Worm (Caenorhabditis elegans) whole organism, L4 larva: ENCODE data around the gene ced-11.
A peak's percentile ranks its signal among the peaks of the same experiment; 100 is the strongest.

Source experiments
- D1046.2 ChIP-seq: fragments of 200-800 bp; sonication (Bioruptor generic); IDR thresholded peaks from 2 replicates; pipeline ENCODE4 v1.3.6; 2022; ENCODE audit warnings: missing genetic modification characterization, missing compliant biosample characterization
- F10B5.3 ChIP-seq: sonication (generic microtip); optimal IDR thresholded peaks from 2 replicates; lab custom pipeline; 2016; ENCODE audit warnings: mild to moderate bottlenecking, missing genetic modification characterization, missing compliant biosample characterization
- F26F4.8 ChIP-seq: fragments of 200-800 bp; sonication (Bioruptor generic); conservative IDR thresholded peaks from 2 replicates; pipeline ENCODE4 v1.3.6; 2022; ENCODE audit warnings: missing genetic modification characterization, missing compliant biosample characterization
- F44E2.7 ChIP-seq: fragments of 200-800 bp; sonication (Bioruptor generic); IDR thresholded peaks from 2 replicates; pipeline ENCODE4 v2.1.2; 2022; ENCODE audit warnings: missing genetic modification characterization, missing compliant biosample characterization
- F49E8.2 ChIP-seq: sonication (generic microtip); optimal IDR thresholded peaks from 2 replicates; lab custom pipeline; 2016; ENCODE audit warnings: missing compliant biosample characterization, mild to moderate bottlenecking, missing genetic modification characterization, borderline replicate concordance
- Y48G9A.11 ChIP-seq: fragments of 200-800 bp; sonication (Bioruptor generic); IDR thresholded peaks from 2 replicates; pipeline ENCODE4 v1.3.6; 2022; ENCODE audit warnings: missing genetic modification reagents, missing genetic modification characterization, missing compliant biosample characterization
- aha-1 ChIP-seq: fragments of 150-350 bp; peaks from one replicate; lab custom pipeline; 2014; ENCODE audit warnings: missing biosample characterization, missing genetic modification characterization
- ceh-20 ChIP-seq: fragments of 200-800 bp; sonication (Bioruptor generic); IDR thresholded peaks from 2 replicates; pipeline ENCODE4 v1.3.6; 2022; ENCODE audit warnings: missing genetic modification reagents, missing genetic modification characterization, missing compliant biosample characterization
- ceh-32 ChIP-seq: sonication (generic microtip); optimal IDR thresholded peaks from 2 replicates; lab custom pipeline; 2016; ENCODE audit warnings: mild to moderate bottlenecking, missing genetic modification characterization, missing compliant biosample characterization; ENCODE audit not compliant: poor library complexity
- ceh-44 ChIP-seq: fragments of 200-800 bp; sonication (Bioruptor generic); IDR thresholded peaks from 2 replicates; pipeline ENCODE4 v1.3.6; 2022; ENCODE audit warnings: missing genetic modification reagents, missing genetic modification characterization, missing compliant biosample characterization
- daf-19 ChIP-seq: fragments of 200-800 bp; sonication (Bioruptor generic); conservative IDR thresholded peaks from 2 replicates; pipeline ENCODE4 v1.3.6; 2022; ENCODE audit warnings: missing genetic modification characterization, missing compliant biosample characterization
- dmd-8 ChIP-seq: fragments of 200-800 bp; sonication (Bioruptor generic); IDR thresholded peaks from 2 replicates; pipeline ENCODE4 v1.3.6; 2022; ENCODE audit warnings: missing genetic modification characterization, missing compliant biosample characterization
- dpl-1 ChIP-seq: fragments of 150-350 bp; optimal IDR thresholded peaks from 2 replicates; lab custom pipeline; 2014; ENCODE audit warnings: missing biosample characterization, missing genetic modification reagents, missing genetic modification characterization
- egl-43 ChIP-seq: fragments of 200-800 bp; sonication (Bioruptor generic); IDR thresholded peaks from 2 replicates; pipeline ENCODE4 v1.3.6; 2022; ENCODE audit warnings: missing genetic modification reagents, missing genetic modification characterization, missing compliant biosample characterization
- gei-8 ChIP-seq: fragments of 200-800 bp; sonication (Bioruptor generic); optimal IDR thresholded peaks from 2 replicates; lab custom pipeline; 2018; ENCODE audit warnings: mild to moderate bottlenecking, missing genetic modification characterization, missing compliant biosample characterization
- hif-1 ChIP-seq, 2 experiments: sonication (generic microtip); optimal IDR thresholded peaks; 2 replicates each; lab custom pipeline; 2016 to 2017; ENCODE audit warnings: missing compliant biosample characterization in 2 of 2, missing genetic modification characterization in 2 of 2, missing genetic modification reagents in 2 of 2, missing genotype in 2 of 2, mild to moderate bottlenecking in 1 of 2
- hlh-11 ChIP-seq: fragments of 200-800 bp; sonication (Bioruptor generic); optimal IDR thresholded peaks from 2 replicates; lab custom pipeline; 2018; ENCODE audit warnings: mild to moderate bottlenecking, missing genetic modification characterization, missing compliant biosample characterization
- hmg-1.1 ChIP-seq: fragments of 200-800 bp; sonication (Bioruptor generic); IDR thresholded peaks from 2 replicates; pipeline ENCODE4 v1.3.6; 2022; ENCODE audit warnings: missing genetic modification reagents, missing genetic modification characterization, missing compliant biosample characterization
- lim-7 ChIP-seq: fragments of 200-800 bp; sonication (Bioruptor generic); IDR thresholded peaks from 2 replicates; pipeline ENCODE4 v1.3.6; 2022; ENCODE audit warnings: missing genetic modification characterization, missing compliant biosample characterization
- lin-1 ChIP-seq: fragments of 200-800 bp; sonication (Bioruptor generic); IDR thresholded peaks from 2 replicates; pipeline ENCODE4 v1.3.6; 2022; ENCODE audit warnings: missing genetic modification reagents, missing genetic modification characterization, missing compliant biosample characterization
- lin-13 ChIP-seq: fragments of 150-350 bp; optimal IDR thresholded peaks from 2 replicates; lab custom pipeline; 2014; ENCODE audit warnings: missing biosample characterization, missing genetic modification reagents, missing genetic modification characterization
- lin-38 ChIP-seq: fragments of 200-800 bp; sonication (Bioruptor generic); IDR thresholded peaks from 2 replicates; pipeline ENCODE4 v1.3.6; 2022; ENCODE audit warnings: missing genetic modification reagents, missing genetic modification characterization, missing compliant biosample characterization
- madf-9 ChIP-seq: fragments of 200-800 bp; sonication (Bioruptor generic); conservative IDR thresholded peaks from 2 replicates; pipeline ENCODE4 v1.3.6; 2022; ENCODE audit warnings: missing genetic modification reagents, missing genetic modification characterization, missing compliant biosample characterization
- mdl-1 ChIP-seq, 2 experiments: fragments of 150-350 bp in 1 of 2; sonication (generic microtip) in 1 of 2; optimal IDR thresholded peaks; 2 replicates each; lab custom pipeline; 2014 to 2017; ENCODE audit warnings: missing biosample characterization in 2 of 2, missing genetic modification characterization in 2 of 2
- mdt-29 ChIP-seq: fragments of 200-800 bp; sonication (Bioruptor generic); IDR thresholded peaks from 2 replicates; pipeline ENCODE4 v1.3.6; 2022; ENCODE audit warnings: missing genetic modification reagents, missing genetic modification characterization, missing compliant biosample characterization
- mes-2 ChIP-seq: sonication (generic microtip); optimal IDR thresholded peaks from 2 replicates; lab custom pipeline; 2016; ENCODE audit warnings: missing genotype, mild to moderate bottlenecking, missing genetic modification characterization, missing compliant biosample characterization; ENCODE audit not compliant: poor library complexity, severe bottlenecking
- mxl-3 ChIP-seq: fragments of 200-800 bp; sonication (Bioruptor generic); optimal IDR thresholded peaks from 2 replicates; lab custom pipeline; 2018; ENCODE audit warnings: mild to moderate bottlenecking, missing genetic modification characterization, missing compliant biosample characterization
- nhr-111 ChIP-seq: fragments of 200-800 bp; sonication (Bioruptor generic); optimal IDR thresholded peaks from 2 replicates; lab custom pipeline; 2018; ENCODE audit warnings: mild to moderate bottlenecking, missing genetic modification characterization, missing compliant biosample characterization
- nhr-42 ChIP-seq: fragments of 200-800 bp; sonication (Bioruptor generic); IDR thresholded peaks from 2 replicates; pipeline ENCODE4 v1.3.6; 2022; ENCODE audit warnings: missing genetic modification characterization, missing compliant biosample characterization
- nhr-6 ChIP-seq: fragments of 150-350 bp; optimal IDR thresholded peaks from 2 replicates; lab custom pipeline; 2014; ENCODE audit warnings: missing biosample characterization, missing genetic modification characterization
- php-3 ChIP-seq: fragments of 200-800 bp; sonication (Bioruptor generic); IDR thresholded peaks from 2 replicates; pipeline ENCODE4 v1.3.6; 2022; ENCODE audit warnings: missing genetic modification reagents, missing genetic modification characterization, missing compliant biosample characterization
- pqm-1 ChIP-seq: sonication (generic microtip); optimal IDR thresholded peaks from 2 replicates; lab custom pipeline; 2017; ENCODE audit warnings: missing biosample characterization, missing genetic modification characterization
- sdz-12 ChIP-seq: fragments of 200-800 bp; sonication (Bioruptor generic); optimal IDR thresholded peaks from 2 replicates; lab custom pipeline; 2018; ENCODE audit warnings: mild to moderate bottlenecking, missing genetic modification characterization, missing compliant biosample characterization
- snpc-1.2 ChIP-seq: fragments of 200-800 bp; sonication (Bioruptor generic); IDR thresholded peaks from 2 replicates; pipeline ENCODE4 v1.3.6; 2022; ENCODE audit warnings: missing genetic modification reagents, missing genetic modification characterization, missing compliant biosample characterization
- snpc-4 ChIP-seq: fragments of 150-350 bp; optimal IDR thresholded peaks from 2 replicates; lab custom pipeline; 2014; ENCODE audit warnings: missing biosample characterization, missing genetic modification characterization
- spr-3 ChIP-seq: fragments of 200-800 bp; sonication (Bioruptor generic); optimal IDR thresholded peaks from 2 replicates; lab custom pipeline; 2018; ENCODE audit warnings: mild to moderate bottlenecking, missing genetic modification characterization, missing compliant biosample characterization
- unc-130 ChIP-seq: sonication (generic microtip); optimal IDR thresholded peaks from 2 replicates; lab custom pipeline; 2016; ENCODE audit warnings: missing genetic modification reagents, missing genetic modification characterization, missing compliant biosample characterization
- unc-39 ChIP-seq: sonication (generic microtip); optimal IDR thresholded peaks from 2 replicates; lab custom pipeline; 2017; ENCODE audit warnings: missing biosample characterization, missing genetic modification characterization
- zip-2 ChIP-seq: fragments of 150-350 bp; optimal IDR thresholded peaks from 2 replicates; lab custom pipeline; 2014; ENCODE audit warnings: missing biosample characterization, missing genetic modification characterization
- ztf-11 ChIP-seq: fragments of 150-350 bp; optimal IDR thresholded peaks from 2 replicates; lab custom pipeline; 2014; ENCODE audit warnings: missing biosample characterization, missing genetic modification characterization
- ztf-7 ChIP-seq: fragments of 150-350 bp; optimal IDR thresholded peaks from 2 replicates; lab custom pipeline; 2014; ENCODE audit warnings: missing biosample characterization, missing genetic modification characterization

Gene ced-11

DNA sequence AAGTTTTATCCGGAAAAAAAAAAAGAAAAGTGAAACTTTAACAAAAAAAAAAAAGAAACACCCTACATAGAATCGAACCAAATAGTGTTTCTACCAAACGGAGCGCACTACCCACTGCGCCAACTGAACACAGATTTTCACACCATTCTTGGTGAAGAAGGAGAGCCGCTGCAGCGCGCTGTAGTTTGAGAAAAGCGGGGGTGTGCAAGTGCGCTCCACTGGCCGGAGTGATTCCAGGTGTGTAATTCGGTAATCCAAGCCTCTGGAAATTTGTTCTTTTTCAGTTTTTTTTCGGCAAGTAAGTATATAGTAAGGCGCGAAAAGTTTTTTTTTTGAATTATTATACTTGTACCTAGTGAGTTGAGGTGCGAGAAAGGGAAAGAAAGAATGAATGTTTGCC lies 8.4 kb upstream of the ced-11 start (continued):
- peak; percentile 67 for TF ChIP-seq hmg-1.1 (GFP tag; lab: Robert Waterston, UW)
- peak; percentile 92 for TF ChIP-seq dmd-8 (GFP tag; lab: Robert Waterston, UW)
- TF ChIP-seq Y48G9A.11 (GFP tag; lab: Robert Waterston, UW): peak; percentile 57; the same call in 1 of the 2 replicates
- peak; percentile 18 for TF ChIP-seq mes-2 (tag; lab: Kevin White, UChicago)
- TF ChIP-seq lin-1 (GFP tag; lab: Robert Waterston, UW): peak; percentile 79; the same call in 1 of the 2 replicates
- TF ChIP-seq egl-43 (GFP tag; lab: Robert Waterston, UW): peak; percentile 88
- TF ChIP-seq D1046.2: peak; percentile 72; the same call in 1 of the 2 replicates
- peak; percentile 77 for TF ChIP-seq F26F4.8 (GFP tag; lab: Robert Waterston, UW)
- TF ChIP-seq ceh-20 (GFP tag; lab: Robert Waterston, UW): 0 out of 2 replicates have a peak, but pooled peaks have one; percentile 29
- peak; percentile 50 for TF ChIP-seq php-3
- TF ChIP-seq madf-9 (GFP tag; lab: Robert Waterston, UW): 0 out of 2 replicates have a peak, but pooled peaks have one; percentile 4
- peak; percentile 97 for TF ChIP-seq lin-38 (GFP tag; lab: Robert Waterston, UW)
- peak; percentile 46 for TF ChIP-seq snpc-1.2 (GFP tag; lab: Robert Waterston, UW)
- peak; percentile 78 for TF ChIP-seq nhr-42
- peak; percentile 89 for TF ChIP-seq lim-7 (GFP tag; lab: Robert Waterston, UW)

DNA sequence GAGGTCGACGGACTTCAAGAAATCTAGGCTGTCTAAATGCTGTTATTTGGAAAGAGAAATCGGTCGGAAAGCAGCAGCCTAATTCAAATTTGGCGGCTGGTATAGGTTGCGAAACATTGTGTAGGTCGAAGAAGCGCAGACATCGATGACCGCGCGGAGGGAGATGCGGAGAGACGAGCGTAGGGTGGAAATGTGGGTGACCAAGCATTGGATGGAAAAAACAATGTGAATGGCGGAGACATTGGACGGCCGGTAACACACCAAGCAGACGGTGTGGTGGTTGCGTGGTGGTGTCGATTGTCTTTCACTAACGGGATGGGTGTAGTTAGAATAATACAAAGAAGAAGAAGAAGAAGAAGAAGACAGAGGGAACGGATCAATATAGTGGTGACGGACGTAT lies 6.9 kb upstream of the ced-11 start:
- TF ChIP-seq lin-13: no peak
- TF ChIP-seq spr-3: no peak
- no peak for TF ChIP-seq daf-19 (GFP tag; lab: Robert Waterston, UW)
- no peak for TF ChIP-seq mdl-1 (tag; optimal IDR thresholded peaks at IDR 0.05; lab: Kevin White, UChicago)
- TF ChIP-seq hif-1 (tag; optimal IDR thresholded peaks at IDR 0.05; lab: Kevin White, UChicago): no peak
- no peak for TF ChIP-seq ceh-44
- TF ChIP-seq F10B5.3 (tag; lab: Kevin White, UChicago): no peak
- TF ChIP-seq F44E2.7: no peak
- no peak for TF ChIP-seq gei-8
- no peak for TF ChIP-seq pqm-1 (tag; lab: Kevin White, UChicago)
- TF ChIP-seq nhr-6 (tag; lab: Kevin White, UChicago): no peak
- TF ChIP-seq unc-39 (tag; lab: Kevin White, UChicago): no peak
- TF ChIP-seq snpc-4 (tag; lab: Kevin White, UChicago): no peak
- no peak for TF ChIP-seq ceh-20 (GFP tag; lab: Robert Waterston, UW)
- TF ChIP-seq nhr-111 (GFP tag; lab: Kevin White, UChicago): no peak
- TF ChIP-seq nhr-42: no peak

DNA sequence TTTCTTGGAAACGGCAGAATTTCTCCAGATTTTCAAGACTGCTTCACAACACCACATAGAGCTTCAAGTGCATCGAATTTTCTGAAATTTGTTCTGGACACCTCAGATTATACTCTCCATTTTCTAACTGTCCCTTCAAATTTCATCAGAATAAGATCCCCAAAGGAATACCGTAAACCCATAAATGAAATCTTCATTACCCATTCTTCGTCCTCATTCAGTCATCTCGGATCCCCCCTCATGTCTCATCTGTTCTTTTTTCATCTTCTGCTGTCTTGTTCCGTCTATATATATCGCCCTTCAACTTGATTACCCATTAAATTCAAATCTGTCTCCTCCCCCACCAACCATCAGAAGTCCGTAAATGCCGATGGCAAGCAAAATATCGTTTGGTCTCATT lies 5.3 kb upstream of the ced-11 start:
- no peak for TF ChIP-seq unc-130 (GFP tag; lab: Kevin White, UChicago)
- TF ChIP-seq aha-1 (tag; lab: Kevin White, UChicago): peak; percentile 97
- TF ChIP-seq, all 104 proteins: peak for 1

DNA sequence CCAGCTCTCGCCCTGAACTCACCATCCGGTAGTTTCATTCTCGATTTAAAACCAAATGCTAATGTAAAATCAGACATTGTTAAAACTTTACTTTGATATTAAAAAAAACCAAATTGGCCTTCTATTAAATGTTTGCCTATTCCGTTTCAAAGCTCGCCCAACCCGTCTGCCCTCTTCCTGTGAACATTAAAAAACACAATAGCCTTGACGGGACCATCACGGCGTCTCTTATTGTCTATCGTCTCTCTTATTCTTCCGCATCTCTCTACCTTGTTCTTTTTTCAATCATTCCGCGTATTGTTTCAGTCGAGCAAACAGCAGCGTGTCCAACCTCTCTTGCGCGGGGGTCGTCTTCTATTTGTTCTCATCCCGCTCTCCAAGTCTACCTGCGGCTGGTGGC lies 4.7 kb upstream of the ced-11 start, which contains the start of gene ZK512.1:
Gene ZK512.1 (plus strand): TSS at position 301 of the 400 bp plus-strand sequence.
- TF ChIP-seq dpl-1: no peak
- no peak for TF ChIP-seq zip-2 (tag; lab: Kevin White, UChicago)
- TF ChIP-seq F26F4.8 (GFP tag; lab: Robert Waterston, UW): no peak
- TF ChIP-seq sdz-12: no peak
- no peak for TF ChIP-seq ceh-32 (tag; lab: Kevin White, UChicago)
- TF ChIP-seq hlh-11: no peak
- no peak for TF ChIP-seq F49E8.2 (tag; lab: Kevin White, UChicago)
- no peak for TF ChIP-seq dmd-8 (GFP tag; lab: Robert Waterston, UW)
- TF ChIP-seq mxl-3 (GFP tag; lab: Kevin White, UChicago): no peak
- no peak for TF ChIP-seq nhr-6 (tag; lab: Kevin White, UChicago)
- TF ChIP-seq snpc-1.2 (GFP tag; lab: Robert Waterston, UW): no peak
- TF ChIP-seq mdt-29 (GFP tag; lab: Robert Waterston, UW): no peak
- no peak for TF ChIP-seq ztf-11 (tag; lab: Kevin White, UChicago)
- TF ChIP-seq F44E2.7: no peak
- no peak for TF ChIP-seq pqm-1 (tag; lab: Kevin White, UChicago)
- TF ChIP-seq ztf-7 (tag; lab: Kevin White, UChicago): no peak
- no peak for TF ChIP-seq gei-8
